Fruit fly (Drosophila melanogaster) whole organism, embryonic: ENCODE results near the gene CG12477.

Source experiments
- Abd-B ChIP-seq: fragments of 200-800 bp; sonication (Bioruptor generic); optimal IDR thresholded peaks from 2 replicates; lab custom pipeline; 2018; ENCODE audit warnings: missing biosample characterization, mild to moderate bottlenecking, missing genetic modification characterization, moderate library complexity
- Asciz ChIP-seq: fragments of 200-800 bp; sonication (Bioruptor generic); optimal IDR thresholded peaks from 2 replicates; lab custom pipeline; 2017; ENCODE audit warnings: missing biosample characterization, mild to moderate bottlenecking, missing genetic modification characterization, missing genetic modification reagents
- Bteb2 ChIP-seq: fragments of 200-800 bp; sonication (Bioruptor generic); optimal IDR thresholded peaks from 2 replicates; lab custom pipeline; 2016; ENCODE audit warnings: missing biosample characterization, missing genetic modification characterization
- CG1024 ChIP-seq: fragments of 200-800 bp; sonication (Bioruptor generic); IDR thresholded peaks from 2 replicates; pipeline ENCODE4 v1.3.6; 2022; ENCODE audit warnings: missing biosample characterization, missing genetic modification characterization
- CG10654 ChIP-seq: fragments of 200-800 bp; sonication (Bioruptor generic); optimal IDR thresholded peaks from 2 replicates; lab custom pipeline; 2016; ENCODE audit warnings: missing biosample characterization, missing genetic modification characterization
- CG12299 ChIP-seq: fragments of 200-800 bp; sonication (Bioruptor generic); optimal IDR thresholded peaks from 2 replicates; lab custom pipeline; 2018; ENCODE audit warnings: missing biosample characterization, mild to moderate bottlenecking, missing genetic modification characterization
- CG13296 ChIP-seq: fragments of 200-800 bp; sonication (Bioruptor generic); optimal IDR thresholded peaks from 3 replicates; lab custom pipeline; 2018; ENCODE audit warnings: missing biosample characterization, mild to moderate bottlenecking, missing genetic modification characterization
- CG14710 ChIP-seq: fragments of 200-800 bp; sonication (Bioruptor generic); optimal IDR thresholded peaks from 3 replicates; lab custom pipeline; 2019; ENCODE audit warnings: missing biosample characterization, mild to moderate bottlenecking, missing genetic modification characterization, moderate library complexity
- CG1529 ChIP-seq: fragments of 200-800 bp; sonication (Bioruptor generic); optimal IDR thresholded peaks from 3 replicates; lab custom pipeline; 2018; ENCODE audit warnings: missing biosample characterization, missing genetic modification characterization
- CG15696 ChIP-seq: fragments of 200-800 bp; sonication (Bioruptor generic); optimal IDR thresholded peaks from 2 replicates; lab custom pipeline; 2019; ENCODE audit warnings: missing biosample characterization, mild to moderate bottlenecking, missing genetic modification characterization, moderate library complexity
- CG2116 ChIP-seq: fragments of 200-800 bp; sonication (Bioruptor generic); optimal IDR thresholded peaks from 3 replicates; lab custom pipeline; 2018; ENCODE audit warnings: missing biosample characterization, mild to moderate bottlenecking, missing genetic modification characterization
- CG4328 ChIP-seq: fragments of 200-800 bp; sonication (Bioruptor generic); optimal IDR thresholded peaks from 3 replicates; lab custom pipeline; 2017; ENCODE audit warnings: missing biosample characterization, missing genetic modification reagents, missing genetic modification characterization
- CG5245 ChIP-seq: fragments of 200-800 bp; sonication (Bioruptor generic); optimal IDR thresholded peaks from 3 replicates; lab custom pipeline; 2016; ENCODE audit warnings: missing biosample characterization, missing genetic modification characterization
- CG6854 ChIP-seq: fragments of 200-800 bp; sonication (Bioruptor generic); optimal IDR thresholded peaks from 3 replicates; lab custom pipeline; 2017; ENCODE audit warnings: missing biosample characterization, mild to moderate bottlenecking, missing genetic modification characterization
- CG8944 ChIP-seq: fragments of 200-800 bp; sonication (Bioruptor generic); optimal IDR thresholded peaks from 3 replicates; lab custom pipeline; 2016; ENCODE audit warnings: missing biosample characterization, missing genetic modification characterization
- CG9215 ChIP-seq: fragments of 200-800 bp; sonication (Bioruptor generic); IDR thresholded peaks from 2 replicates; pipeline ENCODE4 v1.3.6; 2022; ENCODE audit warnings: missing biosample characterization, missing genetic modification characterization
- CG9797 ChIP-seq: fragments of 200-800 bp; sonication (Bioruptor generic); optimal IDR thresholded peaks from 3 replicates; lab custom pipeline; 2018; ENCODE audit warnings: missing biosample characterization, mild to moderate bottlenecking, missing genetic modification characterization
- CTCF ChIP-seq: fragments of 200-800 bp; sonication (Bioruptor generic); optimal IDR thresholded peaks from 2 replicates; lab custom pipeline; 2017; ENCODE audit warnings: missing biosample characterization, mild to moderate bottlenecking, missing genetic modification characterization, moderate library complexity
- Camta ChIP-seq: fragments of 200-800 bp; sonication (Bioruptor generic); optimal IDR thresholded peaks from 2 replicates; lab custom pipeline; 2016; ENCODE audit warnings: missing biosample characterization, missing genetic modification characterization
- Fer2 ChIP-seq: fragments of 200-800 bp; sonication (Bioruptor generic); optimal IDR thresholded peaks from 2 replicates; lab custom pipeline; 2018; ENCODE audit warnings: missing biosample characterization, mild to moderate bottlenecking, missing genetic modification characterization, moderate library complexity
- HmgD ChIP-seq: fragments of 200-800 bp; sonication (Bioruptor generic); optimal IDR thresholded peaks from 3 replicates; lab custom pipeline; 2016; ENCODE audit warnings: missing biosample characterization, missing genetic modification characterization
- Hr51 ChIP-seq, 2 experiments: fragments of 200-800 bp; sonication (Bioruptor generic); optimal IDR thresholded peaks; 2 replicates in 1 of 2; 3 replicates in 1 of 2; lab custom pipeline; 2016 to 2018; ENCODE audit warnings: missing biosample characterization in 2 of 2, missing genetic modification characterization in 2 of 2, mild to moderate bottlenecking in 1 of 2, moderate library complexity in 1 of 2
- Hsf ChIP-seq: fragments of 200-800 bp; sonication (Bioruptor generic); optimal IDR thresholded peaks from 3 replicates; lab custom pipeline; 2016; ENCODE audit warnings: missing biosample characterization, missing genetic modification characterization
- Lhr ChIP-seq: fragments of 200-800 bp; sonication (Bioruptor generic); optimal IDR thresholded peaks from 3 replicates; lab custom pipeline; 2017; ENCODE audit warnings: mild to moderate bottlenecking, missing biosample characterization, missing genetic modification reagents, missing genetic modification characterization
- Lim3 ChIP-seq: fragments of 200-800 bp; sonication (Bioruptor generic); IDR thresholded peaks from 2 replicates; pipeline ENCODE4 v1.3.6; 2022; ENCODE audit warnings: missing biosample characterization, missing genetic modification characterization
- Mad ChIP-seq: fragments of 200-800 bp; sonication (Bioruptor generic); optimal IDR thresholded peaks from 2 replicates; lab custom pipeline; 2016; ENCODE audit warnings: missing biosample characterization, missing genetic modification characterization
- Myb ChIP-seq: fragments of 200-800 bp; sonication (Bioruptor generic); optimal IDR thresholded peaks from 2 replicates; lab custom pipeline; 2016; ENCODE audit warnings: missing biosample characterization, missing genetic modification characterization
- Nf-YC ChIP-seq: fragments of 200-800 bp; optimal IDR thresholded peaks from 3 replicates; lab custom pipeline; 2019; ENCODE audit warnings: missing biosample characterization, mild to moderate bottlenecking, missing genetic modification characterization, moderate library complexity
- Ptx1 ChIP-seq: fragments of 200-800 bp; sonication (Bioruptor generic); IDR thresholded peaks from 2 replicates; pipeline ENCODE4 v1.3.6; 2022; ENCODE audit warnings: missing biosample characterization, missing genetic modification characterization
- Six4 ChIP-seq: fragments of 200-800 bp; sonication (Bioruptor generic); optimal IDR thresholded peaks from 2 replicates; lab custom pipeline; 2016; ENCODE audit warnings: missing biosample characterization, missing genetic modification characterization
- Xbp1 ChIP-seq: fragments of 200-800 bp; sonication (Bioruptor generic); optimal IDR thresholded peaks from 3 replicates; lab custom pipeline; 2016; ENCODE audit warnings: missing biosample characterization, mild to moderate bottlenecking, missing genetic modification characterization
- al ChIP-seq: fragments of 200-800 bp; sonication (Bioruptor generic); IDR thresholded peaks from 2 replicates; pipeline ENCODE4 v1.3.6; 2022; ENCODE audit warnings: missing biosample characterization, missing genetic modification characterization
- ase ChIP-seq: fragments of 200-800 bp; sonication (Bioruptor generic); IDR thresholded peaks from 3 replicates; pipeline ENCODE4 v1.3.6; 2022; ENCODE audit warnings: missing biosample characterization, missing genetic modification characterization
- ewg ChIP-seq: fragments of 200-800 bp; sonication (Bioruptor generic); optimal IDR thresholded peaks from 3 replicates; lab custom pipeline; 2017; ENCODE audit warnings: mild to moderate bottlenecking, missing biosample characterization, missing genetic modification reagents, missing genetic modification characterization
- fd3F ChIP-seq: fragments of 200-800 bp; sonication (Bioruptor generic); optimal IDR thresholded peaks from 2 replicates; lab custom pipeline; 2018; ENCODE audit warnings: missing biosample characterization, mild to moderate bottlenecking, missing genetic modification characterization, moderate library complexity
- gfzf ChIP-seq: fragments of 200-800 bp; sonication (Bioruptor generic); optimal IDR thresholded peaks from 2 replicates; lab custom pipeline; 2016; ENCODE audit warnings: missing biosample characterization, mild to moderate bottlenecking, missing genetic modification characterization, moderate library complexity
- gsb-n ChIP-seq: fragments of 200-800 bp; sonication (Bioruptor generic); optimal IDR thresholded peaks from 3 replicates; lab custom pipeline; 2018; ENCODE audit warnings: missing biosample characterization, mild to moderate bottlenecking, missing genetic modification characterization
- hkb ChIP-seq, 2 experiments: fragments of 200-800 bp in 1 of 2; fragments of >200 bp in 1 of 2; sonication (Bioruptor generic) in 1 of 2; IDR thresholded peaks in 1 of 2; optimal IDR thresholded peaks in 1 of 2; 2 replicates each; pipeline versions ENCODE4 v1.3.6 to Lab custom; 2017 to 2022; ENCODE audit warnings: missing biosample characterization in 1 of 2, missing genetic modification characterization in 1 of 2
- jigr1 ChIP-seq: fragments of 200-800 bp; sonication (Bioruptor generic); IDR thresholded peaks from 3 replicates; pipeline ENCODE4 v1.3.6; 2022; ENCODE audit warnings: missing biosample characterization, missing genetic modification characterization
- lmd ChIP-seq: fragments of 200-800 bp; sonication (Bioruptor generic); IDR thresholded peaks from 2 replicates; pipeline ENCODE4 v1.3.6; 2022; ENCODE audit warnings: missing biosample characterization, missing genetic modification characterization
- lola ChIP-seq, 3 experiments: fragments of >200 bp in 2 of 3; fragments of 200-800 bp in 1 of 3; sonication (Bioruptor generic) in 1 of 3; optimal IDR thresholded peaks; 2 replicates each; lab custom pipeline; 2017 to 2019; ENCODE audit warnings: missing biosample characterization in 3 of 3, missing genetic modification characterization in 3 of 3, mild to moderate bottlenecking in 1 of 3, moderate library complexity in 1 of 3
- mam ChIP-seq: fragments of 200-800 bp; sonication (Bioruptor generic); optimal IDR thresholded peaks from 3 replicates; lab custom pipeline; 2016; ENCODE audit warnings: missing biosample characterization, missing genetic modification characterization
- nom ChIP-seq: fragments of 200-800 bp; sonication (Bioruptor generic); optimal IDR thresholded peaks from 2 replicates; lab custom pipeline; 2017; ENCODE audit warnings: missing biosample characterization, missing genetic modification characterization, mild to moderate bottlenecking, moderate library complexity, missing genetic modification reagents
- onecut ChIP-seq: fragments of 200-800 bp; sonication (Bioruptor generic); IDR thresholded peaks from 2 replicates; pipeline ENCODE4 v1.3.6; 2022; ENCODE audit warnings: missing biosample characterization, missing genetic modification characterization
- otp ChIP-seq: fragments of 200-800 bp; sonication (Bioruptor generic); IDR thresholded peaks from 3 replicates; pipeline ENCODE4, ENCODE4 v1.3.6; 2022; ENCODE audit warnings: missing biosample characterization, missing genetic modification characterization
- row ChIP-seq: fragments of 200-800 bp; sonication (Bioruptor generic); IDR thresholded peaks from 3 replicates; pipeline ENCODE4 v1.3.6; 2022; ENCODE audit warnings: missing biosample characterization, missing genetic modification characterization
- trem ChIP-seq: fragments of 200-800 bp; optimal IDR thresholded peaks from 3 replicates; lab custom pipeline; 2019; ENCODE audit warnings: missing biosample characterization, mild to moderate bottlenecking, missing genetic modification characterization, moderate library complexity
- twi ChIP-seq: fragments of 200-800 bp; optimal IDR thresholded peaks from 2 replicates; lab custom pipeline; 2019; ENCODE audit warnings: missing biosample characterization, mild to moderate bottlenecking, missing genetic modification characterization, moderate library complexity
- zen ChIP-seq: fragments of 200-800 bp; sonication (Bioruptor generic); optimal IDR thresholded peaks from 3 replicates; lab custom pipeline; 2018; ENCODE audit warnings: missing biosample characterization, mild to moderate bottlenecking, missing genetic modification characterization, moderate library complexity

CG12477 gene

dm6 chr3L:18681550-18682217, 41.4 kb downstream of the CG12477 start, which contains the start of the genes Sgf11 and CG32202 (continued):
- TF ChIP-seq Hr51 (GFP tag; optimal IDR thresholded peaks at IDR 0.05; lab: Kevin White, UChicago), result peak in 1 of 2 experiments; percentile 77
- TF ChIP-seq row (GFP tag; lab: Robert Waterston, UW), result peak; percentile 87
- peak; percentile 42 for TF ChIP-seq CG2116 (GFP tag; lab: Kevin White, UChicago)
- no peak for TF ChIP-seq CG1529 (GFP tag; lab: Kevin White, UChicago)
- no peak for TF ChIP-seq Abd-B
- TF ChIP-seq Fer2 (tag; lab: Kevin White, UChicago), result peak; percentile 36
- TF ChIP-seq al (GFP tag; lab: Robert Waterston, UW), result 0 out of 2 replicates have a peak, but pooled peaks have one; percentile 17
- peak; percentile 51 for TF ChIP-seq zen (tag; lab: Kevin White, UChicago)
- TF ChIP-seq CG4328 (GFP tag; lab: Kevin White, UChicago), result peak; percentile 13
- TF ChIP-seq Six4 (GFP tag; lab: Kevin White, UChicago), result peak; percentile 6
- TF ChIP-seq trem, result peak; percentile 76
- peak; percentile 5 for TF ChIP-seq Hsf (GFP tag; lab: Kevin White, UChicago)
- peak in 1 of 3 experiments; percentile 78 for TF ChIP-seq lola (GFP tag; optimal IDR thresholded peaks at IDR 0.05; lab: Kevin White, UChicago)
- peak; percentile 1 for TF ChIP-seq CG6854 (GFP tag; lab: Kevin White, UChicago)
- no peak for TF ChIP-seq nom (GFP tag; lab: Kevin White, UChicago)
- peak; percentile 3 for TF ChIP-seq CTCF
- TF ChIP-seq CG5245 (GFP tag; lab: Kevin White, UChicago), result peak; percentile 7
- peak; percentile 68 for TF ChIP-seq Ptx1
- TF ChIP-seq gsb-n, result peak; percentile 48
- TF ChIP-seq Xbp1, result peak; percentile 73
- TF ChIP-seq twi (tag; lab: Kevin White, UChicago), result peak; percentile 48
- peak; percentile 5 for TF ChIP-seq CG8944 (GFP tag; lab: Kevin White, UChicago)
- TF ChIP-seq CG10654 (GFP tag; lab: Kevin White, UChicago), result peak; percentile 23
- peak; percentile 58 for TF ChIP-seq CG12299 (tag; lab: Kevin White, UChicago)
- TF ChIP-seq Bteb2 (GFP tag; lab: Kevin White, UChicago), result peak; percentile 21
- TF ChIP-seq onecut (GFP tag; lab: Robert Waterston, UW), result 0 out of 2 replicates have a peak, but pooled peaks have one; percentile 18
- peak; percentile 55 for TF ChIP-seq CG15696
- no peak for TF ChIP-seq CG1024
- peak; percentile 42; the same call in 1 of the 3 replicates for TF ChIP-seq ase (GFP tag; lab: Robert Waterston, UW)
- TF ChIP-seq CG13296 (GFP tag; lab: Kevin White, UChicago), result peak; percentile 48
- no peak for TF ChIP-seq Lim3 (GFP tag; lab: Robert Waterston, UW)
- no peak for TF ChIP-seq hkb (optimal IDR thresholded peaks at IDR 0.05; lab: Kevin White, UChicago)
- peak; percentile 59 for TF ChIP-seq hkb (GFP tag; IDR thresholded peaks at IDR 0.05; lab: Robert Waterston, UW)
- TF ChIP-seq Nf-YC, result peak; percentile 61
- TF ChIP-seq Lhr (GFP tag; lab: Kevin White, UChicago), result peak; percentile 51
- TF ChIP-seq CG9215, result peak; percentile 43; the same call in 1 of the 2 replicates
- TF ChIP-seq Asciz (GFP tag; lab: Kevin White, UChicago), result no peak
- peak; percentile 46; the same call in 1 of the 3 replicates for TF ChIP-seq jigr1 (GFP tag; lab: Robert Waterston, UW)
- peak; percentile 50 for TF ChIP-seq lmd (GFP tag; lab: Robert Waterston, UW)
- TF ChIP-seq Camta (GFP tag; lab: Kevin White, UChicago), result no peak
- peak; percentile 31; the same call in 1 of the 3 replicates for TF ChIP-seq otp (GFP tag; lab: Robert Waterston, UW)
- peak; percentile 23 for TF ChIP-seq HmgD (GFP tag; lab: Kevin White, UChicago)
- TF ChIP-seq gfzf (GFP tag; lab: Kevin White, UChicago), result peak; percentile 68
- TF ChIP-seq Myb (GFP tag; lab: Kevin White, UChicago), result peak; percentile 24
- TF ChIP-seq Mad (GFP tag; lab: Kevin White, UChicago), result peak; percentile 56
- peak; percentile 11 for TF ChIP-seq ewg (GFP tag; lab: Kevin White, UChicago)
- TF ChIP-seq CG9797 (GFP tag; lab: Kevin White, UChicago), result peak; percentile 29
- TF ChIP-seq fd3F, result peak; percentile 53
- TF ChIP-seq mam (GFP tag; lab: Kevin White, UChicago), result peak; percentile 35
- TF ChIP-seq CG14710 (tag; lab: Kevin White, UChicago), result peak; percentile 83
